Worm (Caenorhabditis elegans): Measurements from ENCODE around the gene cid-1.

The cid-1 gene

DNA sequence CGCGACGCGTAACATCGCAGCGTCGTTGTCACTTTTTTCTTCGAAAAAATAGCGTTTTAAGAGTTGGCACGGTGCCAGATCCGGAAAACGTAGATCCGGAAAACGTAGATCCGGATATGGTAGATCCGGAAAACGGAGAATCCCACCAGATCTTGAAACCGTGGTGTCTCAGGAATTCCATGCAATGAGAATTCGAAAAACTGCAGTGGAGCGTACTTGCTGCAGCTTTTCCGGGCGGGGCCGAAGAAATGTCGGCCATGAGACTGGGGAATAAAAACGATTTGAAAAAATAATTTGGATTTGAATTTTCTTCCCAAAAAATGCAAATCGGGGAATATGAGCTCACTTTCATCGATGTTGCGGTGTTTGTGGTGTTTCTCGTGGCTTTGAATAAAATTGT is 1.3 kb upstream of the cid-1 start, which contains the start of gene K10D2.5:
TSS of gene K10D2.5 (plus strand) at position 251 of the 400 bp plus-strand sequence.
- TF ChIP-seq hmg-4 (GFP tag; optimal IDR thresholded peaks at IDR 0.05) (peak; percentile 53), aly-1 (tag; optimal IDR thresholded peaks at IDR 0.05) (peak; percentile 16), ama-1 (optimal IDR thresholded peaks at IDR 0.05) (no peak), F13C5.2 (tag; optimal IDR thresholded peaks at IDR 0.05) (peak; percentile 50), flt-1 (GFP tag; IDR thresholded peaks at IDR 0.05) (peak; percentile 75), sea-1 (GFP tag; conservative IDR thresholded peaks at IDR 0.05) (peak; percentile 81), tra-4 (tag; optimal IDR thresholded peaks at IDR 0.05) (no peak), hmbx-1 (tag; optimal IDR thresholded peaks at IDR 0.05) (no peak), ceh-13 (GFP tag; optimal IDR thresholded peaks at IDR 0.05) (peak; percentile 10), scrt-1 (GFP tag; IDR thresholded peaks at IDR 0.05) (peak; percentile 60; the same call in 1 of the 2 replicates), hnd-1 (tag; optimal IDR thresholded peaks at IDR 0.05) (peak; percentile 33), tbx-11 (GFP tag; IDR thresholded peaks at IDR 0.05) (peak; percentile 68; the same call in 1 of the 2 replicates), tbx-37 (GFP tag; conservative IDR thresholded peaks at IDR 0.05) (peak; percentile 93), pes-1 (GFP tag; IDR thresholded peaks at IDR 0.05) (peak; percentile 88), B0310.2 (tag; optimal IDR thresholded peaks at IDR 0.05) (peak; percentile 26), ets-7 (tag; optimal IDR thresholded peaks at IDR 0.05) (peak; percentile 82), ceh-36 (tag; optimal IDR thresholded peaks at IDR 0.05) (peak; percentile 13)

DNA sequence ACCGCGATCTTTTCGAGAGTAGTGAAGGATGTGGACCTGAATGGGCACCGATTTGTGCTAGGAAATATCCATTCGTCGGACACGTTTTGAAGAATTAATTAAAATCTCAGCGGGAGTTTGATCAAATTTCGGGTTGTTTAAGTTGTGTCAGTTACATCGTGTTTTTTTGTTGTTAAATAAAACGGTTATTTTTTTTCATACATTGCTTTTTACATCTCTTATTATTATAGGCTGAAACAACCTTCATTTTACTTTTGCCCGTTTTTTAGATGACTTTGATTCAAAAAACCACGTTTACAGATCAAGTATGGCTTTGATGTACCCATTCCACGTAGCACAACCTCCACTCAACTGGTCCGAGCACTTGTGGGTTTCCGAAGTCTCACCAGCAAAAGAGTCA is 583 bp upstream of the cid-1 start, which contains the start of gene emb-1:
TSS of gene emb-1 (plus strand) at position 301 of the 400 bp plus-strand sequence.
- no peak for TF ChIP-seq flt-1 (GFP tag; IDR thresholded peaks at IDR 0.05)
- TF ChIP-seq ceh-13 (GFP tag; optimal IDR thresholded peaks at IDR 0.05): no peak
- no peak for TF ChIP-seq pes-1 (GFP tag; IDR thresholded peaks at IDR 0.05)
- TF ChIP-seq F13C5.2 (tag; optimal IDR thresholded peaks at IDR 0.05): no peak
- no peak for TF ChIP-seq tra-4 (tag; optimal IDR thresholded peaks at IDR 0.05)
- no peak for TF ChIP-seq hmg-4 (GFP tag; optimal IDR thresholded peaks at IDR 0.05)
- no peak for TF ChIP-seq tbx-11 (GFP tag; IDR thresholded peaks at IDR 0.05)
- TF ChIP-seq ets-7 (tag; optimal IDR thresholded peaks at IDR 0.05): no peak
- TF ChIP-seq sea-1 (GFP tag; conservative IDR thresholded peaks at IDR 0.05): no peak
- TF ChIP-seq ama-1 (optimal IDR thresholded peaks at IDR 0.05): no peak
- no peak for TF ChIP-seq hnd-1 (tag; optimal IDR thresholded peaks at IDR 0.05)
- no peak for TF ChIP-seq B0310.2 (tag; optimal IDR thresholded peaks at IDR 0.05)
- no peak for TF ChIP-seq hmbx-1 (tag; optimal IDR thresholded peaks at IDR 0.05)
- no peak for TF ChIP-seq scrt-1 (GFP tag; IDR thresholded peaks at IDR 0.05)
- TF ChIP-seq aly-1 (tag; optimal IDR thresholded peaks at IDR 0.05): no peak

DNA sequence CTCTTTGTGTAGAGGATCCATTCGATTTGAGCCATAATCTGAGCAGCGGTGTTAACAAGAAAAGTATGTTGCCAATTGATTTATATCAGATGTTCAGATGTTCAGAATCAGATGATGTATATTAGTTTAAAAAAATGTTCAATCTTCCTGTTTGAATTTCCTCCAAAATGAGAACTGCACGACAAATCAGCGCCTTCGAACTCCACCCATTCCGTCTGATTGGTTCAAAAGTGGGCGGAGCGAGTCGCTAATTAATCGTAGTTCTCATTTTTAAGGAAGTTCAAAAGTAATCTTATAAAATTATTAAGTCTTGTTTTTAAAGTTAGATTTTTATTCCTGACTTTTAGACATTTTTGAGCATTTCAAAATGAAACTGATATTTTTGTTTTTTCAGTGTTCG is 5.4 kb downstream of the cid-1 start:
- no peak for TF ChIP-seq scrt-1 (GFP tag; IDR thresholded peaks at IDR 0.05)
- TF ChIP-seq tbx-37 (GFP tag; conservative IDR thresholded peaks at IDR 0.05): no peak
- no peak for TF ChIP-seq ceh-36 (tag; optimal IDR thresholded peaks at IDR 0.05)
- TF ChIP-seq ets-7 (tag; optimal IDR thresholded peaks at IDR 0.05): no peak
- TF ChIP-seq F13C5.2 (tag; optimal IDR thresholded peaks at IDR 0.05): no peak
- no peak for TF ChIP-seq aly-1 (tag; optimal IDR thresholded peaks at IDR 0.05)
- no peak for TF ChIP-seq ceh-13 (GFP tag; optimal IDR thresholded peaks at IDR 0.05)
- TF ChIP-seq tra-4 (tag; optimal IDR thresholded peaks at IDR 0.05): no peak
- no peak for TF ChIP-seq pes-1 (GFP tag; IDR thresholded peaks at IDR 0.05)
- no peak for TF ChIP-seq B0310.2 (tag; optimal IDR thresholded peaks at IDR 0.05)
- no peak for TF ChIP-seq hmg-4 (GFP tag; optimal IDR thresholded peaks at IDR 0.05)
- TF ChIP-seq sea-1 (GFP tag; conservative IDR thresholded peaks at IDR 0.05): no peak
- no peak for TF ChIP-seq hnd-1 (tag; optimal IDR thresholded peaks at IDR 0.05)
- TF ChIP-seq tbx-11 (GFP tag; IDR thresholded peaks at IDR 0.05): no peak
- TF ChIP-seq hmbx-1 (tag; optimal IDR thresholded peaks at IDR 0.05): no peak
- TF ChIP-seq flt-1 (GFP tag; IDR thresholded peaks at IDR 0.05): no peak

DNA sequence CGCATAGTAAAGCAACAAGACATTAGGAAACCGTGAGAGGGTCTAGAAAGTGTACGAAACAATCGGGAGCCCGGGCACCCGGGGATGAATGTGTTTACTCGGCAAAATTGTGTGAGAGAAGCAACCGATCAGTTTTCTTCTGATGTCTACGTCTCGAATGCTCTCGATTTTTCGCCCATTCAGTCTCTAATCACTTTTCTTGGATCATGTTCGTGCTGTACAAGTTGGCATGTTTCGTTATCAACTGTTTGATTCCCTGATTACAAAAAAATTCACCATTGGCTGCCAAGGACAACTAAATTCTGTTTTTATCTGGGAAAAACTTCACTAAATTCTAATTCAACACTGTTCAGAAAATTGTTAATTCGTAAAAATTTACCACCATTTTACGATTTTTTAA is 6.9 kb downstream of the cid-1 start:
- TF ChIP-seq hmg-4 (GFP tag; optimal IDR thresholded peaks at IDR 0.05) (no peak), ets-7 (tag; optimal IDR thresholded peaks at IDR 0.05) (no peak), aly-1 (tag; optimal IDR thresholded peaks at IDR 0.05) (no peak), B0310.2 (tag; optimal IDR thresholded peaks at IDR 0.05) (no peak), pes-1 (GFP tag; IDR thresholded peaks at IDR 0.05) (no peak), ama-1 (optimal IDR thresholded peaks at IDR 0.05) (no peak), scrt-1 (GFP tag; IDR thresholded peaks at IDR 0.05) (no peak), hnd-1 (tag; optimal IDR thresholded peaks at IDR 0.05) (no peak), tbx-11 (GFP tag; IDR thresholded peaks at IDR 0.05) (no peak), hmbx-1 (tag; optimal IDR thresholded peaks at IDR 0.05) (no peak), ceh-36 (tag; optimal IDR thresholded peaks at IDR 0.05) (no peak), tbx-37 (GFP tag; conservative IDR thresholded peaks at IDR 0.05) (no peak), flt-1 (GFP tag; IDR thresholded peaks at IDR 0.05) (no peak), tra-4 (tag; optimal IDR thresholded peaks at IDR 0.05) (no peak), F13C5.2 (tag; optimal IDR thresholded peaks at IDR 0.05) (no peak)

DNA sequence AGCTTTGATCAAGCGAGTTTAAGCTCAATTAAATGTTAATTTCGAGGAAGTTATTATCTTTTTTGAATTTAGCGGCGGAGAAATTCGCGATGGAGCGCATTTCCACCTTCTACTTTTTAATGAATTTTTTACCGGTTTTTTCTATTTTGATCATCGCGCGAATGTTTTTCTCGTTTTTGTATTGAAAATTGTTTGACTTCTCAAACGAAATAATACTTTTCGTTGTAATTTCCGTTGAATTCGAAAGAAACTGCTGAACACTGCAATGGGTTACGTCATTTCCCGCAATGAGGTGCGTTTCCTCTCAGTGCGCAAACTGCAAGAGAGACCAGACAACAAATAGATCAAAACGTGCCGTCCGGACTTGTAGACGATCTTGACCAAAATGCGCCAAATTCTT is 7.5 kb downstream of the cid-1 start:
- TF ChIP-seq ets-7 (tag; optimal IDR thresholded peaks at IDR 0.05) (no peak), B0310.2 (tag; optimal IDR thresholded peaks at IDR 0.05) (no peak), flt-1 (GFP tag; IDR thresholded peaks at IDR 0.05) (no peak)

DNA sequence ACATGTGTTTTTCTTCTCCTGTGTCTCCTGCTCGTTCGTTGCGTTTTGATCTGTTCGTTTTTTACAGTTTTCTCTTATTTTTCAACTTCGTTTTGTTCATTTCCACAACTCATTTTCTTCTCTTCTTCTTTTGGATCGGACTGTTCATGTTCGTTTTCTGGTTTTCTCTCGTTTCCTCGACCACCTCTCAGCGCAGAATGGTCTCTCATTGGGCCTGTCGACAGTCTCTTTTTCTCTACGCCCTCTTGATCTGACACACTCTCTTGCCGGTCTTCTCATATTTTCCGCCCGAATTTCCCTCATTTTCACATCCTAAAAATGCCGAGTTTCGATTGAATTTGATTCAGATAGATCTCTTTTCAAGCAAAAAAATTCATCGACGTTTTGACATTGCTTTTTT is 7.9 kb downstream of the cid-1 start:
- no peak for TF ChIP-seq tbx-37 (GFP tag; conservative IDR thresholded peaks at IDR 0.05)
- no peak for TF ChIP-seq hmbx-1 (tag; optimal IDR thresholded peaks at IDR 0.05)
- no peak for TF ChIP-seq tbx-11 (GFP tag; IDR thresholded peaks at IDR 0.05)
- TF ChIP-seq flt-1 (GFP tag; IDR thresholded peaks at IDR 0.05): no peak
- TF ChIP-seq ceh-36 (tag; optimal IDR thresholded peaks at IDR 0.05): no peak
- TF ChIP-seq aly-1 (tag; optimal IDR thresholded peaks at IDR 0.05): no peak
- no peak for TF ChIP-seq pes-1 (GFP tag; IDR thresholded peaks at IDR 0.05)
- TF ChIP-seq hnd-1 (tag; optimal IDR thresholded peaks at IDR 0.05): no peak
- TF ChIP-seq sea-1 (GFP tag; conservative IDR thresholded peaks at IDR 0.05): no peak
- no peak for TF ChIP-seq ceh-13 (GFP tag; optimal IDR thresholded peaks at IDR 0.05)
- TF ChIP-seq B0310.2 (tag; optimal IDR thresholded peaks at IDR 0.05): no peak
- TF ChIP-seq F13C5.2 (tag; optimal IDR thresholded peaks at IDR 0.05): no peak
- no peak for TF ChIP-seq scrt-1 (GFP tag; IDR thresholded peaks at IDR 0.05)
- TF ChIP-seq tra-4 (tag; optimal IDR thresholded peaks at IDR 0.05): no peak
- no peak for TF ChIP-seq ets-7 (tag; optimal IDR thresholded peaks at IDR 0.05)
- no peak for TF ChIP-seq hmg-4 (GFP tag; optimal IDR thresholded peaks at IDR 0.05)

DNA sequence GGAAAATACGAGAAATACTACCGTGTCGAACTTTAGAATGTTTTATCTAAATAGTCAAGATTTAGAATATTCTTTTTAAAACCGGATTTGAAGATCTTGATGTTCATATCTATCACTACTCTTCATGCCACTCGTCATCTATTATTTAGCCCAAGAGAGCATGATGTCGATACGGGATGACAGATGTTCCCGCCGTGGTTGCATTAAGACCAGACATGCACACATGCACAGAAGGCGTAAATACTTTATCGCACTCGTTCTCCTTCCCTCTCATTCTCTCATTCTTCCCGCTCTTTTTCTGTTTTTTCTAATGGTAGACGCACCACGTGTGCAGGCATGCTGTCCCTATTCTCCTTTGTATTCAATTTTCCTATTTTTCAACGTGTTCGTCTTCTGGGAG is 9.7 kb downstream of the cid-1 start:
- TF ChIP-seq tbx-37 (GFP tag; conservative IDR thresholded peaks at IDR 0.05) (no peak), B0310.2 (tag; optimal IDR thresholded peaks at IDR 0.05) (no peak), scrt-1 (GFP tag; IDR thresholded peaks at IDR 0.05) (no peak), tra-4 (tag; optimal IDR thresholded peaks at IDR 0.05) (no peak)

All from whole organism, early embryonic.